Fruit fly (Drosophila melanogaster) whole organism, wandering third instar larva: Measurements from ENCODE around the gene ND-ACP.

Experiments used
- CG9705 ChIP-seq: fragments of 200-800 bp; sonication (Bioruptor generic); optimal IDR thresholded peaks from 2 replicates; lab custom pipeline; 2018; ENCODE audit warnings: missing biosample characterization, mild to moderate bottlenecking, missing genetic modification characterization
- Dfd ChIP-seq: fragments of >200 bp; optimal IDR thresholded peaks from 2 replicates; lab custom pipeline; 2017; ENCODE audit warnings: missing biosample characterization, missing genetic modification characterization
- Dif ChIP-seq: fragments of 200-275, 200-300 bp; sonication (Bioruptor generic); optimal IDR thresholded peaks from 2 replicates; lab custom pipeline; 2018; ENCODE audit warnings: missing biosample characterization, missing genetic modification characterization; ENCODE audit not compliant: partially characterized antibody
- HLH106 ChIP-seq: fragments of 200-800 bp; optimal IDR thresholded peaks from 3 replicates; lab custom pipeline; 2019; ENCODE audit warnings: missing biosample characterization, mild to moderate bottlenecking, missing genetic modification characterization, moderate library complexity
- Hnf4 ChIP-seq: fragments of 200-800 bp; sonication (Bioruptor generic); optimal IDR thresholded peaks from 2 replicates; lab custom pipeline; 2016; ENCODE audit warnings: missing biosample characterization, mild to moderate bottlenecking, missing genetic modification characterization
- Hr78 ChIP-seq: fragments of >200 bp; optimal IDR thresholded peaks from 2 replicates; lab custom pipeline; 2017; ENCODE audit warnings: missing biosample characterization, missing genetic modification characterization
- Hr83 ChIP-seq: fragments of 200-300 bp; sonication (Bioruptor generic); optimal IDR thresholded peaks from 2 replicates; lab custom pipeline; 2016; ENCODE audit warnings: missing biosample characterization, mild to moderate bottlenecking, missing genetic modification characterization, moderate library complexity; ENCODE audit not compliant: poor library complexity, severe bottlenecking
- Jra ChIP-seq: sonication (Bioruptor generic); optimal IDR thresholded peaks from 2 replicates; lab custom pipeline; 2016; ENCODE audit warnings: missing biosample characterization, missing genetic modification characterization
- Mio ChIP-seq: sonication (Bioruptor generic); optimal IDR thresholded peaks from 2 replicates; lab custom pipeline; 2016; ENCODE audit warnings: missing biosample characterization, missing genetic modification characterization
- Myc ChIP-seq: fragments of >200 bp; optimal IDR thresholded peaks from 2 replicates; lab custom pipeline; 2017
- N ChIP-seq: fragments of >200 bp; optimal IDR thresholded peaks from 2 replicates; lab custom pipeline; 2018; ENCODE audit warnings: missing biosample characterization, missing external identifiers, missing genetic modification characterization
- OdsH ChIP-seq: fragments of 200-800 bp; sonication (Bioruptor generic); optimal IDR thresholded peaks from 2 replicates; lab custom pipeline; 2016; ENCODE audit warnings: missing biosample characterization, mild to moderate bottlenecking, missing genetic modification characterization
- Rel ChIP-seq, 2 experiments: fragments of 200-800 bp; sonication (Bioruptor generic) in 1 of 2; optimal IDR thresholded peaks; 2 replicates in 1 of 2; 3 replicates in 1 of 2; lab custom pipeline; 2016 to 2019; ENCODE audit warnings: mild to moderate bottlenecking in 2 of 2, missing biosample characterization in 2 of 2, missing genetic modification characterization in 2 of 2, moderate library complexity in 1 of 2
- Sp1 ChIP-seq: fragments of 200-800 bp; sonication (Bioruptor generic); optimal IDR thresholded peaks from 3 replicates; lab custom pipeline; 2019; ENCODE audit warnings: missing biosample characterization, mild to moderate bottlenecking, missing genetic modification characterization, moderate library complexity
- Vsx2 ChIP-seq: fragments of 200-300, 225-300 bp; sonication (Bioruptor generic); optimal IDR thresholded peaks from 2 replicates; lab custom pipeline; 2018; ENCODE audit warnings: missing biosample characterization, missing genetic modification characterization; ENCODE audit not compliant: partially characterized antibody
- br ChIP-seq: fragments of 200-800 bp; sonication (Bioruptor generic); optimal IDR thresholded peaks from 2 replicates; lab custom pipeline; 2016; ENCODE audit warnings: missing biosample characterization, missing genetic modification characterization
- dl ChIP-seq, 2 experiments: fragments of 175-275, 200-275 bp in 1 of 2; fragments of 200-275 bp in 1 of 2; sonication (Bioruptor generic); optimal IDR thresholded peaks; lab custom pipeline; 2018; ENCODE audit warnings: mild to moderate bottlenecking in 2 of 2, missing biosample characterization in 2 of 2, missing genetic modification characterization in 2 of 2, moderate library complexity in 2 of 2; ENCODE audit not compliant: partially characterized antibody in 2 of 2, insufficient read depth in 1 of 2
- dmrt93B ChIP-seq: fragments of 200-800 bp; sonication (Bioruptor generic); optimal IDR thresholded peaks from 2 replicates; lab custom pipeline; 2018; ENCODE audit warnings: missing biosample characterization, mild to moderate bottlenecking, missing genetic modification characterization
- dsf ChIP-seq: sonication (Bioruptor generic); optimal IDR thresholded peaks from 2 replicates; lab custom pipeline; 2016; ENCODE audit warnings: missing biosample characterization, missing genetic modification characterization, borderline replicate concordance
- ey ChIP-seq: fragments of 200-800 bp; sonication (Bioruptor generic); optimal IDR thresholded peaks from 2 replicates; lab custom pipeline; 2016; ENCODE audit warnings: missing biosample characterization, missing genetic modification characterization
- foxo ChIP-seq, 2 experiments: fragments of 200-800 bp; sonication (Bioruptor generic); optimal IDR thresholded peaks; 2 replicates in 1 of 2; 3 replicates in 1 of 2; lab custom pipeline; 2016 to 2017; ENCODE audit warnings: missing biosample characterization in 2 of 2, missing genetic modification characterization in 2 of 2
- fru ChIP-seq: fragments of 200-800 bp; sonication (Bioruptor generic); optimal IDR thresholded peaks from 3 replicates; lab custom pipeline; 2016; ENCODE audit warnings: missing biosample characterization, mild to moderate bottlenecking, missing genetic modification characterization
- h ChIP-seq: fragments of 200-800 bp; sonication (Bioruptor generic); optimal IDR thresholded peaks from 3 replicates; lab custom pipeline; 2016; ENCODE audit warnings: missing biosample characterization, mild to moderate bottlenecking, missing genetic modification characterization
- jim ChIP-seq: fragments of 175-275, 200-325 bp; sonication (Bioruptor generic); optimal IDR thresholded peaks from 2 replicates; lab custom pipeline; 2016; ENCODE audit warnings: missing biosample characterization, mild to moderate bottlenecking, missing genetic modification characterization
- pan ChIP-seq: fragments of >200 bp; optimal IDR thresholded peaks from 2 replicates; lab custom pipeline; 2017
- psq ChIP-seq: fragments of 200-800 bp; sonication (Bioruptor generic); optimal IDR thresholded peaks from 3 replicates; lab custom pipeline; 2017; ENCODE audit warnings: missing biosample characterization, mild to moderate bottlenecking, missing genetic modification characterization, moderate library complexity
- rgr ChIP-seq: fragments of 200-800 bp; sonication (Bioruptor generic); optimal IDR thresholded peaks from 3 replicates; lab custom pipeline; 2016; ENCODE audit warnings: missing biosample characterization, mild to moderate bottlenecking, missing genetic modification characterization
- sage ChIP-seq: fragments of 200-800 bp; sonication (Bioruptor generic); optimal IDR thresholded peaks from 2 replicates; lab custom pipeline; 2016; ENCODE audit warnings: missing biosample characterization, mild to moderate bottlenecking, missing genetic modification characterization
- sv ChIP-seq: fragments of 200-800 bp; sonication (Bioruptor generic); optimal IDR thresholded peaks from 3 replicates; lab custom pipeline; 2016; ENCODE audit warnings: missing biosample characterization, missing genetic modification characterization
- woc ChIP-seq: sonication (Bioruptor generic); optimal IDR thresholded peaks from 2 replicates; lab custom pipeline; 2016; ENCODE audit warnings: missing biosample characterization, mild to moderate bottlenecking, missing genetic modification characterization

The ND-ACP gene

DNA sequence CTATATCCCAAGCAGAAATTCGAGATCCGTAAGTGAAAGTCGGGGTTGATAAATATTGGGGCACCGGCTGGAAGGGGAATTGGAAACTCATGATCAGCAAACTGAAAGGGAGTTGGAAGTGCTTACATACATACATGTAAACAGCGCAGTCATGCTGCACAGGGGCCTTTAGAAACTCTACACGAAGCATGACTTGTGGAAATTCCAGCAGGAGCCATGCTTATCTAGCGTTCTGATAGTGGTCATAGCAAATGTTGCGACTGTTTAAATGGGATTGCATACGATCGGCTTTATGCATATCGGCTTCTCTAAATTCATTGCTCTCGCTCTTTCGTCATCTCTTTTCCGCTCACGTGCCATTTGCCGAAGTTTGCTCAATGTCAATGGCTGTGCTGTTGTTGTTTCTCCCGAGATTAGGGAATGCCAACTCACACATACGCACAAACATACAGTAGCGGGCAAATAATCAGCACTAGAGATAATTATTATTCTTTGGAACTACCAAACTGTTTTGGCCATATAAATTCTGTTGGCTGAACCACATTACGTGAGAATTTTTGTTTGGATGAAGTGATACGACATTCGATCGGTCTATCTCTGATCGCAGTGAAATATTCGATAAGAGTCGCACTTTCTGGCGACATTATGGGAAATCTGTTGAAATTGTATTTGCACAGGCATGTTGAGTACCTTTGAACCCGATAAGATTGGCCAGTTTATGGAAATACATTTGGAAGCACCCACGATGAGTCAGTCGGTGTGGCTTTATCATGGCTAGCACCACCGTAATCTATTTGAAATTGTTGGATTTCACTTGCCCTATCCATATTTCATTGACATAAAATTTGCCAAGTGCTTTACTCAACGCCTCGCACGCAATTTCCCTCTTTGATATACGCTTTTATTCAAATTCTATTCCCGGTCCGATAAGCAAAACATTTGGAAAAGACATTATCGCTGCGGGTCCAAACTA lies 6.5 kb downstream of the ND-ACP start:
- TF ChIP-seq HLH106 (peak; percentile 26), Mio (GFP tag; lab: Kevin White, UChicago) (no peak), fru (GFP tag; lab: Kevin White, UChicago) (peak; percentile 68), dl (GFP tag; optimal IDR thresholded peaks at IDR 0.05; lab: Kevin White, UChicago; ENCODE audit: insufficient read depth in 1 of 2, partially characterized antibody in 2 of 2) (peak in 1 of 2 experiments; percentile 20), woc (GFP tag; lab: Kevin White, UChicago) (peak; percentile 10), Myc (lab: Kevin White, UChicago) (no peak), ey (GFP tag; lab: Kevin White, UChicago) (peak; percentile 62), Hnf4 (GFP tag; lab: Kevin White, UChicago) (peak; percentile 70), Rel (GFP tag; optimal IDR thresholded peaks at IDR 0.05; lab: Kevin White, UChicago) (peak; percentile 17), Rel (tag; optimal IDR thresholded peaks at IDR 0.05; lab: Kevin White, UChicago) (peak; percentile 36), br (GFP tag; lab: Kevin White, UChicago) (peak; percentile 67), Dif (peak; percentile 3), h (peak; percentile 86), dmrt93B (GFP tag; lab: Kevin White, UChicago) (no peak), dsf (GFP tag; lab: Kevin White, UChicago) (no peak), pan (lab: Kevin White, UChicago) (no peak), Jra (GFP tag; lab: Kevin White, UChicago) (peak; percentile 27), psq (GFP tag; lab: Kevin White, UChicago) (peak; percentile 35), Sp1 (GFP tag; lab: Kevin White, UChicago) (peak; percentile 4), N (GFP tag; lab: Kevin White, UChicago) (no peak), rgr (GFP tag; lab: Kevin White, UChicago) (peak; percentile 75), OdsH (GFP tag; lab: Kevin White, UChicago) (peak; percentile 74), Vsx2 (GFP tag; lab: Kevin White, UChicago) (no peak), foxo (GFP tag; optimal IDR thresholded peaks at IDR 0.05; lab: Kevin White, UChicago) (peak in 1 of 2 experiments; percentile 61)

DNA sequence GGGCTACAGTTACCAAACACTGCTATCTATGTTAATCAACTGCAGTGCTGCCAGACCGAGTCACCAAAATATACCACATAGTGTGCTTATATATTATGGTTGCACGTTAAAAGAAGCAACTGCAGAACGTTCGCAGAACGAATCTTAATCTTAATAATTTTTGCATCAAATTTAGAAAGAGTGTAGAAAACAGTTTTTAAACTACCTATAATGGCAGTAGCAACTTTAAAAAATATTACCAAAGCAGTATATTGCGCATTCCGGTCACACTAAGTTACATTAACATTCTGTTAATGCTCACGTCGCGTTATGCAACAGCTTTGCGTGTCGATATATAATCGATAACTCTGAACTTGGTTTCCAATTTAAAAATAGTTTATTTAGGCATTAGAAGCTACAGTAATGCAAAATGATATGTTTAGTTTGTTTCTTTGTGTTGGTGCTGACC lies 12.4 kb downstream of the ND-ACP start, which contains the start of gene indra:
Gene indra, minus strand, starts transcription at position 271 of the 448 bp plus-strand sequence.
- TF ChIP-seq Mio (GFP tag; lab: Kevin White, UChicago): peak; percentile 10
- peak in 1 of 2 experiments; percentile 67 for TF ChIP-seq foxo (GFP tag; optimal IDR thresholded peaks at IDR 0.05; lab: Kevin White, UChicago)
- TF ChIP-seq CG9705 (GFP tag; lab: Kevin White, UChicago): peak; percentile 35
- TF ChIP-seq woc (GFP tag; lab: Kevin White, UChicago): peak; percentile 57
- peak; percentile 68 for TF ChIP-seq sv (GFP tag; lab: Kevin White, UChicago)
- TF ChIP-seq dsf (GFP tag; lab: Kevin White, UChicago): no peak
- TF ChIP-seq fru (GFP tag; lab: Kevin White, UChicago): peak; percentile 69
- TF ChIP-seq ey (GFP tag; lab: Kevin White, UChicago): peak; percentile 79
- no peak for TF ChIP-seq sage (GFP tag; lab: Kevin White, UChicago)
- peak; percentile 31 for TF ChIP-seq psq (GFP tag; lab: Kevin White, UChicago)
- TF ChIP-seq Sp1 (GFP tag; lab: Kevin White, UChicago): peak; percentile 53
- TF ChIP-seq Jra (GFP tag; lab: Kevin White, UChicago): peak; percentile 53
- no peak for TF ChIP-seq Hr83 (GFP tag; lab: Kevin White, UChicago)
- no peak for TF ChIP-seq Hnf4 (GFP tag; lab: Kevin White, UChicago)
- TF ChIP-seq Dfd: no peak
- peak; percentile 69 for TF ChIP-seq HLH106
- TF ChIP-seq Myc (lab: Kevin White, UChicago): peak; percentile 61
- TF ChIP-seq Hr78 (GFP tag; lab: Kevin White, UChicago): no peak
- peak; percentile 63 for TF ChIP-seq rgr (GFP tag; lab: Kevin White, UChicago)
- TF ChIP-seq Rel (GFP tag; optimal IDR thresholded peaks at IDR 0.05; lab: Kevin White, UChicago): no peak
- TF ChIP-seq Rel (tag; optimal IDR thresholded peaks at IDR 0.05; lab: Kevin White, UChicago): peak; percentile 46
- no peak for TF ChIP-seq br (GFP tag; lab: Kevin White, UChicago)
- peak; percentile 72 for TF ChIP-seq h
- TF ChIP-seq, all 38 proteins: peak for 15

DNA sequence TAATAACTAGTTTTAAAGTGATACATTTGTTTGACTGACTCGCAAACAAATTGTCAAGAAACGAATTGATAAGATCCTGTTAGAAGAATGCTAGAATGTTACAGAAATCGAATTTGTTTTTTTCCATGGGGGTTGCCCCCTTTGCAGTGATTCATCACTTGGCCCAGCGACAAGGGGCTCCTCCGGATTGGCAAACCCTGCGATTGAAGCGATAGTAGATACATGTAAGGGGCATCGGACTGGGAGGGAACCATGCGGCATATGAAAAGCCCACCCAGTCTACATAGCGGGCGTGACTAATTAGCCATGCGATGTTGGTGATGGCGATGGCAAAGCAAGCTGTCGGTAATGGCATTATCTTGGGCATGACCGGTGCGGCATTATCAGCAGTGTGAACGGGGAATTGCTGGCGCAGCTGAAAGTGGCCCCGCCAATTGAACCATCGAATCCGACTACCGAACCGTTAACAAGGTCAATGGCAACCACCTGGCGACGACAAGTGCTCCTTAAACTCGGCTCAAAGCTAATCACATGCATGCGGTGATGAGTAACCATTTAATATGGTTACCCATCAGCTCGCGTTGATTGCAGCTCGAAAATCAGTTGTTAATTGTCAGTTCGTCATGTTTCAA lies 17.3 kb downstream of the ND-ACP start:
- no peak for TF ChIP-seq Mio (GFP tag; lab: Kevin White, UChicago)
- no peak for TF ChIP-seq Rel (GFP tag; optimal IDR thresholded peaks at IDR 0.05; lab: Kevin White, UChicago)
- TF ChIP-seq Rel (tag; optimal IDR thresholded peaks at IDR 0.05; lab: Kevin White, UChicago): no peak
- TF ChIP-seq jim (GFP tag; lab: Kevin White, UChicago): no peak
- TF ChIP-seq Vsx2 (GFP tag; lab: Kevin White, UChicago): peak; percentile 48
